Worm (Caenorhabditis elegans) whole organism, midembryonic: ENCODE data around the gene mam-6.

Experiments used
- T22C8.4 ChIP-seq: fragments of 200-800 bp; sonication (Bioruptor generic); IDR thresholded peaks from 2 replicates; pipeline ENCODE4 v1.3.6; 2022; ENCODE audit warnings: missing genetic modification characterization, missing compliant biosample characterization
- cog-1 ChIP-seq: sonication (generic microtip); optimal IDR thresholded peaks from 2 replicates; lab custom pipeline; 2016; ENCODE audit warnings: missing genetic modification characterization, missing compliant biosample characterization
- flt-1 ChIP-seq: fragments of 200-800 bp; sonication (Bioruptor generic); IDR thresholded peaks from 2 replicates; pipeline ENCODE4 v1.3.6; 2022; ENCODE audit warnings: missing genetic modification characterization, missing compliant biosample characterization
- klf-2 ChIP-seq: fragments of 200-800 bp; sonication (Bioruptor generic); conservative IDR thresholded peaks from 2 replicates; pipeline ENCODE4 v1.3.6; 2022; ENCODE audit warnings: missing genetic modification reagents, missing genetic modification characterization, missing compliant biosample characterization
- med-1 ChIP-seq: sonication (generic microtip); optimal IDR thresholded peaks from 2 replicates; lab custom pipeline; 2017; ENCODE audit warnings: missing genetic modification characterization, mild to moderate bottlenecking, missing compliant biosample characterization, antibody characterized with exemption, missing genetic modification reagents; ENCODE audit not compliant: insufficient read depth
- ref-1 ChIP-seq: fragments of 200-800 bp; sonication (Bioruptor generic); conservative IDR thresholded peaks from 2 replicates; pipeline ENCODE4 v1.3.6; 2022; ENCODE audit warnings: missing genetic modification reagents, missing genetic modification characterization, missing compliant biosample characterization
- tab-1 ChIP-seq: fragments of 200-800 bp; sonication (Bioruptor generic); IDR thresholded peaks from 2 replicates; pipeline ENCODE4 v1.3.6; 2022; ENCODE audit warnings: missing genetic modification characterization, missing compliant biosample characterization
- ztf-23 ChIP-seq: fragments of 200-800 bp; sonication (Bioruptor generic); IDR thresholded peaks from 2 replicates; pipeline ENCODE4 v1.3.6; 2022; ENCODE audit warnings: missing genetic modification reagents, missing genetic modification characterization, missing compliant biosample characterization
- ztf-29 ChIP-seq: fragments of 200-800 bp; sonication (Bioruptor generic); IDR thresholded peaks from 2 replicates; pipeline ENCODE4 v1.3.6; 2022; ENCODE audit warnings: missing genetic modification reagents, missing genetic modification characterization, missing compliant biosample characterization

Gene mam-6

ce11 chrX:15077597-15078261 is 8.6 kb upstream of the mam-6 start, which contains the start of the genes H40L08.8, H40L08.2 and H40L08.7:
Gene H40L08.8, minus strand, starts transcription at chrX:15077633.
Gene H40L08.2, minus strand, starts transcription at chrX:15077744.
Gene H40L08.7, minus strand, starts transcription at chrX:15077744.
- TF ChIP-seq tab-1 (GFP tag; lab: Robert Waterston, UW) (no peak), ztf-29 (no peak), med-1 (GFP tag; lab: Kevin White, UChicago) (no peak), klf-2 (GFP tag; lab: Robert Waterston, UW) (no peak)

ce11 chrX:15076909-15077308 is 7.8 kb upstream of the mam-6 start:
- TF ChIP-seq ztf-29: no peak
- TF ChIP-seq klf-2 (GFP tag; lab: Robert Waterston, UW): no peak
- TF ChIP-seq ref-1 (GFP tag; lab: Robert Waterston, UW): no peak
- no peak for TF ChIP-seq med-1 (GFP tag; lab: Kevin White, UChicago)
- no peak for TF ChIP-seq tab-1 (GFP tag; lab: Robert Waterston, UW)
- no peak for TF ChIP-seq flt-1 (GFP tag; lab: Robert Waterston, UW)
- no peak for TF ChIP-seq T22C8.4 (GFP tag; lab: Robert Waterston, UW)
- TF ChIP-seq ztf-23 (GFP tag; lab: Robert Waterston, UW): no peak
- no peak for TF ChIP-seq cog-1

ce11 chrX:15076042-15076565 is 7.0 kb upstream of the mam-6 start, which contains the start of the genes H40L08.3 and H40L08.9:
Gene H40L08.3, minus strand, starts transcription at chrX:15076092.
Gene H40L08.9, minus strand, starts transcription at chrX:15076480.
- TF ChIP-seq flt-1 (GFP tag; lab: Robert Waterston, UW) (no peak), ztf-23 (GFP tag; lab: Robert Waterston, UW) (no peak), klf-2 (GFP tag; lab: Robert Waterston, UW) (no peak), T22C8.4 (GFP tag; lab: Robert Waterston, UW) (no peak), med-1 (GFP tag; lab: Kevin White, UChicago) (no peak), ref-1 (GFP tag; lab: Robert Waterston, UW) (no peak), tab-1 (GFP tag; lab: Robert Waterston, UW) (no peak), ztf-29 (no peak), cog-1 (no peak)

- TF ChIP-seq ztf-29: no peak
- no peak for TF ChIP-seq klf-2 (GFP tag; lab: Robert Waterston, UW)
- no peak for TF ChIP-seq med-1 (GFP tag; lab: Kevin White, UChicago)
- TF ChIP-seq cog-1: no peak
- no peak for TF ChIP-seq tab-1 (GFP tag; lab: Robert Waterston, UW)
- no peak for TF ChIP-seq flt-1 (GFP tag; lab: Robert Waterston, UW)
- TF ChIP-seq ref-1 (GFP tag; lab: Robert Waterston, UW): no peak
- TF ChIP-seq ztf-23 (GFP tag; lab: Robert Waterston, UW): no peak
- TF ChIP-seq T22C8.4 (GFP tag; lab: Robert Waterston, UW): no peak
Observed at ce11 chrX:15075170-15075569, 6.0 kb upstream of the mam-6 start.

- TF ChIP-seq klf-2 (GFP tag; lab: Robert Waterston, UW) (no peak), ref-1 (GFP tag; lab: Robert Waterston, UW) (no peak), flt-1 (GFP tag; lab: Robert Waterston, UW) (no peak), tab-1 (GFP tag; lab: Robert Waterston, UW) (no peak)
Observed at ce11 chrX:15073479-15073878, 4.3 kb upstream of the mam-6 start.

- TF ChIP-seq cog-1 (no peak), flt-1 (GFP tag; lab: Robert Waterston, UW) (no peak), T22C8.4 (GFP tag; lab: Robert Waterston, UW) (no peak), tab-1 (GFP tag; lab: Robert Waterston, UW) (no peak), klf-2 (GFP tag; lab: Robert Waterston, UW) (no peak), ztf-29 (no peak), ref-1 (GFP tag; lab: Robert Waterston, UW) (no peak), med-1 (GFP tag; lab: Kevin White, UChicago) (no peak), ztf-23 (GFP tag; lab: Robert Waterston, UW) (no peak)
Observed at ce11 chrX:15072877-15073276, 3.7 kb upstream of the mam-6 start.

ce11 chrX:15070137-15070536 is 995 bp upstream of the mam-6 start:
- TF ChIP-seq T22C8.4 (GFP tag; lab: Robert Waterston, UW): no peak
- TF ChIP-seq cog-1: no peak
- TF ChIP-seq ztf-23 (GFP tag; lab: Robert Waterston, UW): no peak
- TF ChIP-seq klf-2 (GFP tag; lab: Robert Waterston, UW): no peak
- no peak for TF ChIP-seq ref-1 (GFP tag; lab: Robert Waterston, UW)

- TF ChIP-seq med-1 (GFP tag; lab: Kevin White, UChicago) (no peak), tab-1 (GFP tag; lab: Robert Waterston, UW) (no peak), ztf-23 (GFP tag; lab: Robert Waterston, UW) (no peak), T22C8.4 (GFP tag; lab: Robert Waterston, UW) (no peak), ref-1 (GFP tag; lab: Robert Waterston, UW) (no peak), ztf-29 (no peak), flt-1 (GFP tag; lab: Robert Waterston, UW) (no peak), klf-2 (GFP tag; lab: Robert Waterston, UW) (no peak), cog-1 (no peak)
Observed at ce11 chrX:15060303-15060702, 8.8 kb downstream of the mam-6 start, which contains the start of gene fbxa-96. Gene fbxa-96, minus strand, starts transcription at chrX:15060403.

ce11 chrX:15057900-15058299 is 11.2 kb downstream of the mam-6 start:
- TF ChIP-seq ztf-23 (GFP tag; lab: Robert Waterston, UW) (no peak), klf-2 (GFP tag; lab: Robert Waterston, UW) (no peak), ref-1 (GFP tag; lab: Robert Waterston, UW) (no peak), tab-1 (GFP tag; lab: Robert Waterston, UW) (no peak), T22C8.4 (GFP tag; lab: Robert Waterston, UW) (no peak), ztf-29 (no peak), flt-1 (GFP tag; lab: Robert Waterston, UW) (no peak), cog-1 (no peak), med-1 (GFP tag; lab: Kevin White, UChicago) (no peak)
